Fruit fly (Drosophila melanogaster): ENCODE measurements around the gene x16.

x16 gene

DNA sequence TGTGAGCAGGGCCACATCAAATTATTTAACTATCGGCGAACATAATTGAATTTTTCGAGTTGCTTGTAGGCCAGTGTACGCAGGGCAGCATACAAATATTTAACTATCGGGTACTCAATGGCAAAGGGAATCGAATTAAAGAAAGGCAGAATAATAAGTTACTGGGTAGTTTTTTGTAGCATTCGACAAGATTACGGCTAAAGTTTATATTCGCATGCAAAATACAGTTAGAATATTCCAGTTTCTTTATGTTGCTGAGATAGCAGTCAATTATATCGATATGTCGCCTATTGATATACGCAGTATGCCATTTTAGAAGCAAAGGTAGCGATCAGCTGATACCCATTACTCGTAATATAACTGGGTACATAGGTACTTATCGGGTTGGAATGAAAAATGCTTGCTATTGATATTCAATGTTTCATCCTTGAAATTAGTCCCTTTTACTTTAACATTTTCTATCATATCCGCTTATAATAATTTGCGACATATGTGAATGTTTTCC lies 48.1 kb upstream of the x16 start (continued):
- TF ChIP-seq Pdp1 (GFP tag; optimal IDR thresholded peaks at IDR 0.05) (peak; percentile 33 to 62), CG11723 (GFP tag; optimal IDR thresholded peaks at IDR 0.05) (no peak), hkb (optimal IDR thresholded peaks at IDR 0.05) (no peak), hkb (GFP tag; IDR thresholded peaks at IDR 0.05) (peak; percentile 73), Atf3 (GFP tag; optimal IDR thresholded peaks at IDR 0.05) (peak; percentile 23), dmrt11E (tag; optimal IDR thresholded peaks at IDR 0.05) (peak; percentile 30), CG10431 (GFP tag; optimal IDR thresholded peaks at IDR 0.05) (no peak), CG11085 (GFP tag; IDR thresholded peaks at IDR 0.05) (peak; percentile 22; the same call in 1 of the 2 replicates), CG8765 (GFP tag; IDR thresholded peaks at IDR 0.05) (no peak), CG10654 (GFP tag; optimal IDR thresholded peaks at IDR 0.05) (peak; percentile 36), CG33213 (GFP tag; optimal IDR thresholded peaks at IDR 0.05) (peak; percentile 26), HLHmδ (GFP tag; optimal IDR thresholded peaks at IDR 0.05) (no peak), CG15011 (GFP tag; optimal IDR thresholded peaks at IDR 0.05) (no peak), CG14860 (GFP tag; IDR thresholded peaks at IDR 0.05; ENCODE audit: partially characterized antibody) (peak; percentile 59), Sin3A (optimal IDR thresholded peaks at IDR 0.05) (no peak), psq (GFP tag; optimal IDR thresholded peaks at IDR 0.05) (no peak), Blimp-1 (GFP tag; optimal IDR thresholded peaks at IDR 0.05) (no peak), nau (GFP tag; optimal IDR thresholded peaks at IDR 0.05) (no peak), CG12219 (GFP tag; optimal IDR thresholded peaks at IDR 0.05) (peak; percentile 18), H2.0 (GFP tag; IDR thresholded peaks at IDR 0.05) (no peak), tup (GFP tag; optimal IDR thresholded peaks at IDR 0.05) (no peak), CG31441 (GFP tag; IDR thresholded peaks at IDR 0.05) (no peak; the same call in 1 of the 2 replicates), prd (optimal IDR thresholded peaks at IDR 0.05) (no peak), prd (GFP tag; IDR thresholded peaks at IDR 0.05) (peak; percentile 23; the same call in 1 of the 3 replicates), CG13123 (GFP tag; optimal IDR thresholded peaks at IDR 0.05) (peak; percentile 27), NK7.1 (GFP tag; optimal IDR thresholded peaks at IDR 0.05) (peak; percentile 53), hth (optimal IDR thresholded peaks at IDR 0.05) (no peak), CG10959 (GFP tag; IDR thresholded peaks at IDR 0.05) (no peak), dysf (GFP tag; IDR thresholded peaks at IDR 0.05) (peak; percentile 48; the same call in 1 of the 3 replicates), CG4282 (GFP tag; optimal IDR thresholded peaks at IDR 0.05) (peak; percentile 2), ems (GFP tag; optimal IDR thresholded peaks at IDR 0.05) (peak; percentile 35), Hr51 (GFP tag; optimal IDR thresholded peaks at IDR 0.05) (peak in 1 of 2 experiments; percentile 36), Atf-2 (GFP tag; optimal IDR thresholded peaks at IDR 0.05) (peak; percentile 38), CG30020 (tag; optimal IDR thresholded peaks at IDR 0.05) (peak; percentile 6), sr (GFP tag; IDR thresholded peaks at IDR 0.05) (no peak), Nf-YC (tag; optimal IDR thresholded peaks at IDR 0.05) (peak; percentile 15), CG15696 (tag; optimal IDR thresholded peaks at IDR 0.05) (no peak), pum (GFP tag; optimal IDR thresholded peaks at IDR 0.05) (peak; percentile 1), amos (GFP tag; IDR thresholded peaks at IDR 0.05; ENCODE audit: partially characterized antibody) (peak; percentile 75), Abd-B (GFP tag; optimal IDR thresholded peaks at IDR 0.05) (no peak), CG16863 (GFP tag; optimal IDR thresholded peaks at IDR 0.05) (peak; percentile 39), CG14667 (GFP tag; IDR thresholded peaks at IDR 0.05) (no peak), tx (GFP tag; optimal IDR thresholded peaks at IDR 0.05) (peak; percentile 32), NFAT (GFP tag; IDR thresholded peaks at IDR 0.05) (peak; percentile 54), CG10321 (GFP tag; IDR thresholded peaks at IDR 0.05) (no peak), Hmr (GFP tag; optimal IDR thresholded peaks at IDR 0.05) (peak; percentile 52), Taf1 (GFP tag; IDR thresholded peaks at IDR 0.05) (no peak), sqz (GFP tag; optimal IDR thresholded peaks at IDR 0.05) (no peak), run (tag; optimal IDR thresholded peaks at IDR 0.05) (no peak), CG1792 (GFP tag; optimal IDR thresholded peaks at IDR 0.05) (peak; percentile 35), oc (tag; optimal IDR thresholded peaks at IDR 0.05) (peak; percentile 19), CG17186 (GFP tag; optimal IDR thresholded peaks at IDR 0.05) (no peak)

All from whole organism, embryonic.